Worm (Caenorhabditis elegans) whole organism, L2 larva: ENCODE measurements around the gene T28F3.8.

Source experiments
- F13H6.1 ChIP-seq: sonication (generic microtip); optimal IDR thresholded peaks from 2 replicates; lab custom pipeline; 2016; ENCODE audit warnings: missing genetic modification characterization, missing compliant biosample characterization
- R02D3.7 ChIP-seq: fragments of 150-350 bp; optimal IDR thresholded peaks from 2 replicates; lab custom pipeline; 2014; ENCODE audit warnings: missing biosample characterization, missing genetic modification characterization
- egl-27 ChIP-seq: sonication (generic microtip); optimal IDR thresholded peaks from 3 replicates; lab custom pipeline; 2017; ENCODE audit warnings: missing biosample characterization, missing genetic modification reagents, missing genetic modification characterization
- nhr-237 ChIP-seq: fragments of 150-350 bp; optimal IDR thresholded peaks from 2 replicates; lab custom pipeline; 2014; ENCODE audit warnings: missing biosample characterization, missing genetic modification characterization
- snpc-4 ChIP-seq: fragments of 150-350 bp; optimal IDR thresholded peaks from 2 replicates; lab custom pipeline; 2014; ENCODE audit warnings: missing biosample characterization, missing genetic modification characterization
- unc-62 ChIP-seq: fragments of 150-350 bp; optimal IDR thresholded peaks from 2 replicates; lab custom pipeline; 2014; ENCODE audit warnings: missing biosample characterization, missing genetic modification reagents, missing genetic modification characterization

DNA sequence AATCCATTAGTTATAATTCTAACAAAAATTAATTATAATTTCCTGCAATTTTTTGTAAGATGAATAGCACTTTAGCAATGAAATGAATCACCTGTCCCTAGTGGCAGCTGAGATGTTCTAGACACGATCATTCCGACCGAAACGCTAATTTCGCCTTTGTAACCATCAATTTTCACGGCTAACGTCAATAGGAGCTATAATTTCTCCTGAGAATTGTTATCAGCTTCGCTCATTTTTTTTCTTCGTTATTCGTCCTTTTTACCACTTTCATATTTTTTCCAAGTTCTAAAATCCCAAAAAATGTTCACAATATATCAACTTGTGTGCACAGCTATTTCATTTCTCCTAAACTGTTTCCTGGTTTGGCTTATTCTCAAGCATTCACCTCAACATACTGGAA, 41.8 kb downstream of the T28F3.8 start, which contains the start of gene str-187:
- TF ChIP-seq unc-62 (GFP tag; lab: Kevin White, UChicago) (no peak), snpc-4 (tag; lab: Kevin White, UChicago) (no peak), R02D3.7 (tag; lab: Kevin White, UChicago) (no peak), F13H6.1 (tag; lab: Kevin White, UChicago) (no peak), nhr-237 (no peak), egl-27 (tag; lab: Kevin White, UChicago) (no peak)
